Fruit fly (Drosophila melanogaster) Kc167 (cell line): ENCODE measurements around the gene AOX2.

Experiments used
- h ChIP-seq: fragments of >200 bp; optimal IDR thresholded peaks from 3 replicates; lab custom pipeline; 2018; ENCODE audit warnings: missing external identifiers
- psq ChIP-seq: fragments of >200 bp; optimal IDR thresholded peaks from 2 replicates; lab custom pipeline; 2017; ENCODE audit warnings: missing external identifiers
- ttk ChIP-seq: sonication (Bioruptor generic); optimal IDR thresholded peaks from 2 replicates; lab custom pipeline; 2017; ENCODE audit warnings: missing external identifiers

DNA sequence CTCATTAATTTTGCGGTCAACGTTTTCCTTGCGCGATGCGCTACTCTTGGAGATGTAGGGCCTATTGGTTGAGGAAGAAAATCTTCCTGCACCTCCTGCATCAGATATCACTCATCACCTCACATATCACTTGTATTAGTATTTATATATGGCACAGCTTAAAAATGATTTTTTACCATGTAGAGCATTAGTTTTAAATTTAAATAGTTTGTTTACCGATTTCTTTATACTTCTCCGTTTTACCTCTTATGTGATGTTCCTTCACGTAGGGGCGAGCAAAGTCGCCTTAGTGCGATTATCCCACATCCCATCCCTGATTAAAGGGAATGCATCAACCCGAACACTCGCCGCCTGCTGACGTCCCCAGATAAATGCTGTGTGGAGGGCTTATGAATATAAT, 38.5 kb upstream of the AOX2 start:
- TF ChIP-seq psq (no peak), ttk (lab: Kevin White, UChicago) (no peak), h (lab: Kevin White, UChicago) (no peak)
